Worm (Caenorhabditis elegans) whole organism, early embryonic: ENCODE results near the gene K02A2.1.

Experiments
- B0310.2 ChIP-seq: sonication (generic microtip); optimal IDR thresholded peaks from 2 replicates; lab custom pipeline; 2016; ENCODE audit warnings: mild to moderate bottlenecking, missing genetic modification characterization, missing compliant biosample characterization
- F13C5.2 ChIP-seq: sonication (generic microtip); optimal IDR thresholded peaks from 2 replicates; lab custom pipeline; 2017; ENCODE audit warnings: mild to moderate bottlenecking, missing genetic modification characterization, inconsistent platforms, missing compliant biosample characterization
- aly-1 ChIP-seq: sonication (generic microtip); optimal IDR thresholded peaks from 2 replicates; lab custom pipeline; 2016; ENCODE audit warnings: missing genetic modification characterization, missing compliant biosample characterization
- ama-1 ChIP-seq: fragments of 150-350 bp; optimal IDR thresholded peaks from 2 replicates; lab custom pipeline; 2014
- ceh-13 ChIP-seq: fragments of 200-800 bp; sonication (Bioruptor generic); optimal IDR thresholded peaks from 2 replicates; lab custom pipeline; 2018; ENCODE audit warnings: mild to moderate bottlenecking, missing genetic modification characterization, missing compliant biosample characterization
- ceh-36 ChIP-seq: sonication (generic microtip); optimal IDR thresholded peaks from 2 replicates; lab custom pipeline; 2016; ENCODE audit warnings: missing genetic modification characterization, inconsistent platforms, missing compliant biosample characterization
- ets-7 ChIP-seq: sonication (generic microtip); optimal IDR thresholded peaks from 2 replicates; lab custom pipeline; 2016; ENCODE audit warnings: missing genotype, missing genetic modification characterization, missing compliant biosample characterization
- flt-1 ChIP-seq: fragments of 200-800 bp; sonication (Bioruptor generic); IDR thresholded peaks from 2 replicates; pipeline ENCODE4 v1.3.6; 2022; ENCODE audit warnings: missing genetic modification characterization, missing compliant biosample characterization
- hmbx-1 ChIP-seq: sonication (generic microtip); optimal IDR thresholded peaks from 2 replicates; lab custom pipeline; 2016; ENCODE audit warnings: mild to moderate bottlenecking, missing genetic modification characterization, missing compliant biosample characterization
- hmg-4 ChIP-seq: fragments of 200-800 bp; sonication (Bioruptor generic); optimal IDR thresholded peaks from 2 replicates; lab custom pipeline; 2018; ENCODE audit warnings: mild to moderate bottlenecking, missing genetic modification characterization, missing compliant biosample characterization
- hnd-1 ChIP-seq: sonication (generic microtip); optimal IDR thresholded peaks from 2 replicates; lab custom pipeline; 2016; ENCODE audit warnings: missing genetic modification characterization, missing compliant biosample characterization
- pes-1 ChIP-seq: fragments of 200-800 bp; sonication (Bioruptor generic); IDR thresholded peaks from 2 replicates; pipeline ENCODE4 v1.3.6; 2022; ENCODE audit warnings: missing genetic modification reagents, missing genetic modification characterization, missing compliant biosample characterization
- scrt-1 ChIP-seq: fragments of 200-800 bp; sonication (Bioruptor generic); IDR thresholded peaks from 2 replicates; pipeline ENCODE4 v1.3.6; 2022; ENCODE audit warnings: missing genetic modification characterization, missing compliant biosample characterization
- sea-1 ChIP-seq: fragments of 200-800 bp; sonication (Bioruptor generic); conservative IDR thresholded peaks from 2 replicates; pipeline ENCODE4 v1.3.6; 2022; ENCODE audit warnings: missing genetic modification characterization, missing compliant biosample characterization
- tbx-11 ChIP-seq: fragments of 200-800 bp; sonication (Bioruptor generic); IDR thresholded peaks from 2 replicates; pipeline ENCODE4 v1.3.6; 2022; ENCODE audit warnings: missing genetic modification characterization, missing compliant biosample characterization
- tbx-37 ChIP-seq: fragments of 200-800 bp; sonication (Bioruptor generic); conservative IDR thresholded peaks from 2 replicates; pipeline ENCODE4 v1.3.6; 2022; ENCODE audit warnings: missing genetic modification reagents, missing genetic modification characterization, missing compliant biosample characterization
- tra-4 ChIP-seq: sonication (generic microtip); optimal IDR thresholded peaks from 2 replicates; lab custom pipeline; 2017; ENCODE audit warnings: missing genetic modification characterization, missing compliant biosample characterization

The K02A2.1 gene

ce11 chrII:7413275-7413674 lies 21.8 kb upstream of the K02A2.1 start:
- TF ChIP-seq pes-1 (GFP tag; lab: Robert Waterston, UW) (no peak), ceh-36 (no peak), sea-1 (GFP tag; lab: Robert Waterston, UW) (no peak), tbx-37 (no peak), ceh-13 (GFP tag; lab: Kevin White, UChicago) (no peak), F13C5.2 (tag; lab: Kevin White, UChicago) (no peak), flt-1 (GFP tag; lab: Robert Waterston, UW) (no peak), hnd-1 (no peak), scrt-1 (no peak), B0310.2 (tag; lab: Kevin White, UChicago) (no peak), ets-7 (no peak), tbx-11 (GFP tag; lab: Robert Waterston, UW) (no peak), hmg-4 (GFP tag; lab: Kevin White, UChicago) (no peak), hmbx-1 (no peak), aly-1 (no peak)

- no peak for TF ChIP-seq pes-1 (GFP tag; lab: Robert Waterston, UW)
- no peak for TF ChIP-seq hmg-4 (GFP tag; lab: Kevin White, UChicago)
- no peak for TF ChIP-seq ceh-36
- TF ChIP-seq tbx-11 (GFP tag; lab: Robert Waterston, UW), result no peak
- TF ChIP-seq scrt-1, result no peak
- no peak for TF ChIP-seq flt-1 (GFP tag; lab: Robert Waterston, UW)
- no peak for TF ChIP-seq ama-1 (lab: Kevin White, UChicago)
- no peak for TF ChIP-seq tbx-37
- no peak for TF ChIP-seq ets-7
- no peak for TF ChIP-seq tra-4 (tag; lab: Kevin White, UChicago)
- no peak for TF ChIP-seq sea-1 (GFP tag; lab: Robert Waterston, UW)
- TF ChIP-seq aly-1, result no peak
- TF ChIP-seq F13C5.2 (tag; lab: Kevin White, UChicago), result no peak
Observed at ce11 chrII:7413764-7414163, 21.3 kb upstream of the K02A2.1 start.

- TF ChIP-seq ceh-13 (GFP tag; lab: Kevin White, UChicago), result no peak
- TF ChIP-seq B0310.2 (tag; lab: Kevin White, UChicago), result no peak
- no peak for TF ChIP-seq hnd-1
- no peak for TF ChIP-seq flt-1 (GFP tag; lab: Robert Waterston, UW)
- TF ChIP-seq ama-1 (lab: Kevin White, UChicago), result no peak
- no peak for TF ChIP-seq scrt-1
- no peak for TF ChIP-seq sea-1 (GFP tag; lab: Robert Waterston, UW)
- no peak for TF ChIP-seq tra-4 (tag; lab: Kevin White, UChicago)
- no peak for TF ChIP-seq F13C5.2 (tag; lab: Kevin White, UChicago)
- TF ChIP-seq pes-1 (GFP tag; lab: Robert Waterston, UW), result no peak
- TF ChIP-seq hmg-4 (GFP tag; lab: Kevin White, UChicago), result no peak
- TF ChIP-seq ets-7, result no peak
Observed at ce11 chrII:7419563-7419962, 15.5 kb upstream of the K02A2.1 start.

- TF ChIP-seq F13C5.2 (tag; lab: Kevin White, UChicago) (no peak), ceh-36 (no peak), ama-1 (lab: Kevin White, UChicago) (no peak), sea-1 (GFP tag; lab: Robert Waterston, UW) (no peak), aly-1 (no peak), tbx-37 (no peak), hmbx-1 (no peak), tra-4 (tag; lab: Kevin White, UChicago) (no peak), hmg-4 (GFP tag; lab: Kevin White, UChicago) (no peak), pes-1 (GFP tag; lab: Robert Waterston, UW) (no peak), ets-7 (no peak), ceh-13 (GFP tag; lab: Kevin White, UChicago) (no peak), scrt-1 (no peak), flt-1 (GFP tag; lab: Robert Waterston, UW) (no peak), B0310.2 (tag; lab: Kevin White, UChicago) (no peak), tbx-11 (GFP tag; lab: Robert Waterston, UW) (no peak), hnd-1 (no peak)
Observed at ce11 chrII:7420157-7420556, 14.9 kb upstream of the K02A2.1 start.

- no peak for TF ChIP-seq hnd-1
- no peak for TF ChIP-seq flt-1 (GFP tag; lab: Robert Waterston, UW)
- no peak for TF ChIP-seq ama-1 (lab: Kevin White, UChicago)
- no peak for TF ChIP-seq scrt-1
- no peak for TF ChIP-seq aly-1
- no peak for TF ChIP-seq B0310.2 (tag; lab: Kevin White, UChicago)
- no peak for TF ChIP-seq tbx-37
- TF ChIP-seq ceh-36, result no peak
- no peak for TF ChIP-seq sea-1 (GFP tag; lab: Robert Waterston, UW)
- no peak for TF ChIP-seq ets-7
Observed at ce11 chrII:7420796-7421386, 14.2 kb upstream of the K02A2.1 start.

- TF ChIP-seq hmg-4 (GFP tag; lab: Kevin White, UChicago) (no peak), flt-1 (GFP tag; lab: Robert Waterston, UW) (no peak), ceh-36 (no peak), B0310.2 (tag; lab: Kevin White, UChicago) (no peak), ama-1 (lab: Kevin White, UChicago) (no peak), F13C5.2 (tag; lab: Kevin White, UChicago) (no peak), sea-1 (GFP tag; lab: Robert Waterston, UW) (no peak), pes-1 (GFP tag; lab: Robert Waterston, UW) (no peak), tra-4 (tag; lab: Kevin White, UChicago) (no peak), ets-7 (no peak), aly-1 (no peak), ceh-13 (GFP tag; lab: Kevin White, UChicago) (no peak), hnd-1 (no peak), scrt-1 (no peak)
Observed at ce11 chrII:7432327-7432726, 2.7 kb upstream of the K02A2.1 start, which contains the start of gene srd-54. srd-54 (plus strand) TSS chrII:7432627.

ce11 chrII:7434182-7434581 lies 876 bp upstream of the K02A2.1 start, which contains the start of gene kcc-3:
kcc-3 (minus strand) TSS chrII:7434282.
- TF ChIP-seq scrt-1 (no peak), hmg-4 (GFP tag; lab: Kevin White, UChicago) (no peak), ets-7 (no peak), hmbx-1 (no peak), ama-1 (lab: Kevin White, UChicago) (no peak), sea-1 (GFP tag; lab: Robert Waterston, UW) (no peak), B0310.2 (tag; lab: Kevin White, UChicago) (no peak), aly-1 (no peak), tra-4 (tag; lab: Kevin White, UChicago) (no peak), tbx-11 (GFP tag; lab: Robert Waterston, UW) (no peak)
